Fruit fly (Drosophila melanogaster) whole organism, pupa: ENCODE data around the gene Sodh1.

Experiments
- CG10348 ChIP-seq: fragments of 200-800 bp; sonication (Bioruptor generic); IDR thresholded peaks from 2 replicates; pipeline ENCODE4 v1.3.6; 2022; ENCODE audit warnings: missing biosample characterization, missing genetic modification characterization
- CG12605 ChIP-seq: fragments of 200-800 bp; sonication (Bioruptor generic); IDR thresholded peaks from 2 replicates; pipeline ENCODE4 v1.3.6; 2022; ENCODE audit warnings: missing biosample characterization, missing genetic modification characterization
- CG34367 ChIP-seq: fragments of 200-800 bp; sonication (Bioruptor generic); optimal IDR thresholded peaks from 2 replicates; lab custom pipeline; 2018; ENCODE audit warnings: missing biosample characterization, mild to moderate bottlenecking, missing genetic modification characterization
- CG4496 ChIP-seq: fragments of 200-800 bp; sonication (Bioruptor generic); IDR thresholded peaks from 3 replicates; pipeline ENCODE4 v1.3.6; 2022; ENCODE audit warnings: missing biosample characterization, missing genetic modification characterization
- CG9948 ChIP-seq: fragments of 200-800 bp; sonication (Bioruptor generic); optimal IDR thresholded peaks from 2 replicates; lab custom pipeline; 2018; ENCODE audit warnings: missing biosample characterization, mild to moderate bottlenecking, missing genetic modification characterization, moderate library complexity
- D1 ChIP-seq: fragments of 200-800 bp; sonication (Bioruptor generic); optimal IDR thresholded peaks from 2 replicates; lab custom pipeline; 2018; ENCODE audit warnings: missing biosample characterization, mild to moderate bottlenecking, missing genetic modification characterization, moderate library complexity
- EcR ChIP-seq: fragments of 200-800 bp; sonication (Bioruptor generic); optimal IDR thresholded peaks from 3 replicates; lab custom pipeline; 2019; ENCODE audit warnings: missing biosample characterization, missing genetic modification characterization, mild to moderate bottlenecking, moderate library complexity, missing genetic modification reagents
- Ets98B ChIP-seq: fragments of 200-800 bp; sonication (Bioruptor generic); IDR thresholded peaks from 2 replicates; pipeline ENCODE4 v1.3.6; 2022; ENCODE audit warnings: missing biosample characterization, missing genetic modification characterization
- Pif1A ChIP-seq: fragments of 200-800 bp; sonication (Bioruptor generic); optimal IDR thresholded peaks from 3 replicates; lab custom pipeline; 2016; ENCODE audit warnings: missing biosample characterization, missing genetic modification characterization
- Pif1B ChIP-seq: fragments of 200-800 bp; sonication (Bioruptor generic); optimal IDR thresholded peaks from 3 replicates; lab custom pipeline; 2016; ENCODE audit warnings: missing biosample characterization, missing genetic modification characterization
- Snoo ChIP-seq: fragments of 200-800 bp; sonication (Bioruptor generic); optimal IDR thresholded peaks from 3 replicates; lab custom pipeline; 2017; ENCODE audit warnings: missing biosample characterization, mild to moderate bottlenecking, missing genetic modification characterization, inconsistent platforms
- gl ChIP-seq: fragments of 200-800 bp; sonication (Bioruptor generic); optimal IDR thresholded peaks from 2 replicates; lab custom pipeline; 2018; ENCODE audit warnings: missing biosample characterization, mild to moderate bottlenecking, missing genetic modification characterization
- rn ChIP-seq: fragments of 200-800 bp; sonication (Bioruptor generic); IDR thresholded peaks from 2 replicates; pipeline ENCODE4 v1.3.6; 2022; ENCODE audit warnings: missing biosample characterization, missing genetic modification characterization

DNA sequence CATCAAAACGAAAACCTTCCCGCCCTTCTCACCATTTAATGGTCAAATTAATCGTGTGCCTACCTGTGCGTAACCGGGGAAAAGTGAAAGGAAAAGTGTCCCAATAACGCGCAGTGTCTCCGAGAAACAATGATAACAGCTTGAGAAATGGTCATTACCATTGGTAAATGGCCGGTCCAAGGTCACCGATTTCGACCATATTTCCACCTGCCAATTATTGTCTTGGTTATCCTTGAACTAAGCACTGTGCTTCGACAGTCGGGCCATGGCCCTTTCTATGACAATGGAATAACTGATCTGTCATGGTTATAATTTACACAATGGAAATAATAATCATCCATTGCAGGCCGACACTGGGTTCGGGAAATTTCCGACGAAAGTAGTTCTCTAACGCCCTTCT is 8.1 kb upstream of the Sodh1 start:
- TF ChIP-seq D1 (tag; lab: Kevin White, UChicago) (no peak), CG4496 (no peak), Pif1A (GFP tag; lab: Kevin White, UChicago) (no peak), CG12605 (GFP tag; lab: Robert Waterston, UW) (no peak), Snoo (tag; lab: Kevin White, UChicago) (no peak), CG34367 (tag; lab: Kevin White, UChicago) (no peak), EcR (GFP tag; lab: Kevin White, UChicago) (no peak), gl (tag; lab: Kevin White, UChicago) (no peak), CG10348 (GFP tag; lab: Robert Waterston, UW) (no peak), CG9948 (tag; lab: Kevin White, UChicago) (no peak), rn (GFP tag; lab: Robert Waterston, UW) (no peak), Pif1B (GFP tag; lab: Kevin White, UChicago) (no peak), Ets98B (no peak)
